Worm (Caenorhabditis elegans) whole organism, L2 larva: ENCODE measurements around the gene sshk-1.

Source experiments
- alr-1 ChIP-seq: fragments of 150-350 bp; optimal IDR thresholded peaks from 2 replicates; lab custom pipeline; 2014; ENCODE audit warnings: missing biosample characterization, missing genetic modification characterization
- egl-27 ChIP-seq: sonication (generic microtip); optimal IDR thresholded peaks from 3 replicates; lab custom pipeline; 2017; ENCODE audit warnings: missing biosample characterization, missing genetic modification reagents, missing genetic modification characterization
- fos-1 ChIP-seq: fragments of 150-350 bp; optimal IDR thresholded peaks from 2 replicates; lab custom pipeline; 2014; ENCODE audit warnings: missing biosample characterization, missing genetic modification characterization

DNA sequence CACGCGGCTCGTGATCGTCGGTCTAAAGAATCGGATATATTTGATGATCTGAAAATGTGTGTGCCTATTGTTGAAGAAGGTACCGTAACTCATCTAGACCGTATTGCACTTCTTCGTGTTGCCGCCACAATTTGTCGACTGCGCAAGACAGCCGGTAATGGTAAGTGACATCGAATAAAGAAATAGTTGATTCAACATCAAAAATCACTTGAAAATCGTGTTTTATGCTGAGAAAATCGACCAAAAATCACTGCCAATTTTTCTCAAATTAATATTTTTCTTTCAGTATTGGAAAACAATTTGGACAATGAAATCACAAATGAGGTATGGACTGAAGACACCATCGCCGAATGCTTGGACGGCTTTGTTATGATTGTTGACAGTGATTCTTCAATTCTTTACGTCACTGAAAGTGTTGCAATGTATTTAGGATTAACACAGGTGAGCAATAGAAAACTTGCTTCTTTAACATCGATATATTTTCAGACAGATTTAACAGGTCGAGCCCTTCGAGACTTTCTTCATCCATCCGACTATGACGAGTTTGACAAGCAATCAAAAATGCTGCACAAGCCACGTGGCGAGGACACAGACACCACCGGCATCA, 34.5 kb upstream of the sshk-1 start:
- no peak for TF ChIP-seq alr-1 (tag; lab: Kevin White, UChicago)
- no peak for TF ChIP-seq egl-27
- TF ChIP-seq fos-1 (tag; lab: Kevin White, UChicago) = no peak
